Worm (Caenorhabditis elegans) whole organism, early embryonic: ENCODE results near the gene hizr-1.

Experiments used
- B0310.2 ChIP-seq: sonication (generic microtip); optimal IDR thresholded peaks from 2 replicates; lab custom pipeline; 2016; ENCODE audit warnings: mild to moderate bottlenecking, missing genetic modification characterization, missing compliant biosample characterization
- ceh-36 ChIP-seq: sonication (generic microtip); optimal IDR thresholded peaks from 2 replicates; lab custom pipeline; 2016; ENCODE audit warnings: missing genetic modification characterization, inconsistent platforms, missing compliant biosample characterization
- tbx-37 ChIP-seq: fragments of 200-800 bp; sonication (Bioruptor generic); conservative IDR thresholded peaks from 2 replicates; pipeline ENCODE4 v1.3.6; 2022; ENCODE audit warnings: missing genetic modification reagents, missing genetic modification characterization, missing compliant biosample characterization
- tra-4 ChIP-seq: sonication (generic microtip); optimal IDR thresholded peaks from 2 replicates; lab custom pipeline; 2017; ENCODE audit warnings: missing genetic modification characterization, missing compliant biosample characterization

DNA sequence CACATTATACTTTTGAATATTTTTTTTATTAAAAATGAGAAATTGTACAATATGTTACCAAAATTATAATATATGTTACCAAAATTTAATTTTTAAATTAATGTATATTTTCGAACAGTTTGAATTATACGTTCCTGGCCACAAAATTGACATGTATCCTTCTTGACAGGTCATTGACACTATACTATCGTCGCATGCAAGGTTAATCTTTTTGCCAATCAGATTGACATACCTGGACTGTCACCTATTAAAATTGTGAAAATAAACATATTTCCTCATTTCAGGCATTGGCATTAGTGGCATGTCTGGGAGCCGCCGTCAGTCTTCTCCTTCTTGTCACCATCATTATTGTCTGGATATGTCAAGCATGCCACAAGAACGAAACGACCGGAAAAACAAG lies 52.0 kb downstream of the hizr-1 start:
- TF ChIP-seq ceh-36 (tag; lab: Kevin White, UChicago) (no peak), tra-4 (tag; lab: Kevin White, UChicago) (no peak), tbx-37 (GFP tag; lab: Robert Waterston, UW) (no peak), B0310.2 (no peak)
